Fruit fly (Drosophila melanogaster): ENCODE results near the gene Naglu.

Naglu gene

DNA sequence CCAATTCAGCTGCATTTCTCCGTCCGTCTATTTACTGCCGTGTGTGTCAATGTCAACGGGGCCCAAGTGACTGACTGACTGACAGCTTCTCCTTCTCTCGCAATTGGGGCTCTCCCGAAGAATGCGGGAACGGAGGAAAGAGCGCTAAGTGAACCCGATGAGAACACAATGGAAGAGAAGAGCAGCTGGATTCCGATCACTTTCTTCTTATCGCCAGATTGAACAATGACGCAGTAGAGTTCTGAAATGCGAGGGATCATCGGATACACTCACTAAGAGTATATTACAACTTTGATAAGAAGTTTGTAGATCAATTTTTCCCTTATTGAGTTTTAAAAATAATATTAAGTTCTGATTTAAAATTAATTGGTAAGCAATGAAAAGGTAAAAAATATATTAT is at the start of gene Naglu:
Gene Naglu, minus strand, starts transcription at position 339 of the 400 bp plus-strand sequence.
- TF ChIP-seq Hnf4 (GFP tag; optimal IDR thresholded peaks at IDR 0.05) = no peak
- TF ChIP-seq foxo (GFP tag; optimal IDR thresholded peaks at IDR 0.05) = no peak
- TF ChIP-seq Myc (optimal IDR thresholded peaks at IDR 0.05) = no peak
- no peak for TF ChIP-seq rgr (GFP tag; optimal IDR thresholded peaks at IDR 0.05)
- TF ChIP-seq jim (GFP tag; optimal IDR thresholded peaks at IDR 0.05) = no peak
- TF ChIP-seq GATAd (GFP tag; optimal IDR thresholded peaks at IDR 0.05) = no peak
- TF ChIP-seq dl (GFP tag; optimal IDR thresholded peaks at IDR 0.05; ENCODE audit: insufficient read depth in 1 of 2, partially characterized antibody in 2 of 2) = peak in 1 of 2 experiments; percentile 61
- TF ChIP-seq br (GFP tag; optimal IDR thresholded peaks at IDR 0.05) = no peak
- no peak for TF ChIP-seq tai (GFP tag; optimal IDR thresholded peaks at IDR 0.05)
- no peak for TF ChIP-seq Mio (GFP tag; optimal IDR thresholded peaks at IDR 0.05)
- peak; percentile 81 for TF ChIP-seq Dif (GFP tag; optimal IDR thresholded peaks at IDR 0.05; ENCODE audit: partially characterized antibody)
- TF ChIP-seq h (GFP tag; optimal IDR thresholded peaks at IDR 0.05) = no peak
- TF ChIP-seq pan (optimal IDR thresholded peaks at IDR 0.05) = no peak
- TF ChIP-seq CG9705 (GFP tag; optimal IDR thresholded peaks at IDR 0.05) = no peak
- no peak for TF ChIP-seq lola (GFP tag; optimal IDR thresholded peaks at IDR 0.05)
- peak; percentile 24 for TF ChIP-seq ey (GFP tag; optimal IDR thresholded peaks at IDR 0.05)
- no peak for TF ChIP-seq brk (GFP tag; optimal IDR thresholded peaks at IDR 0.05)
- no peak for TF ChIP-seq Abd-B (GFP tag; optimal IDR thresholded peaks at IDR 0.05)
- TF ChIP-seq woc (GFP tag; optimal IDR thresholded peaks at IDR 0.05) = no peak
- TF ChIP-seq Hr83 (GFP tag; optimal IDR thresholded peaks at IDR 0.05; ENCODE audit: poor library complexity, severe bottlenecking) = peak; percentile 64
- TF ChIP-seq Hr78 (GFP tag; optimal IDR thresholded peaks at IDR 0.05) = no peak
- TF ChIP-seq dmrt93B (GFP tag; optimal IDR thresholded peaks at IDR 0.05) = no peak
- TF ChIP-seq Sp1 (GFP tag; optimal IDR thresholded peaks at IDR 0.05) = peak; percentile 36
- no peak for TF ChIP-seq N (GFP tag; optimal IDR thresholded peaks at IDR 0.05)
- no peak for TF ChIP-seq Dfd (GFP tag; optimal IDR thresholded peaks at IDR 0.05)
- no peak for TF ChIP-seq usp (GFP tag; optimal IDR thresholded peaks at IDR 0.05)
- TF ChIP-seq CG32264 (GFP tag; optimal IDR thresholded peaks at IDR 0.05) = no peak
- TF ChIP-seq OdsH (GFP tag; optimal IDR thresholded peaks at IDR 0.05) = no peak
- no peak for TF ChIP-seq HLH106 (tag; optimal IDR thresholded peaks at IDR 0.05)
- no peak for TF ChIP-seq Jra (GFP tag; optimal IDR thresholded peaks at IDR 0.05)
- TF ChIP-seq CrebA (GFP tag; optimal IDR thresholded peaks at IDR 0.05; ENCODE audit: borderline replicate concordance) = no peak
- TF ChIP-seq fru (GFP tag; optimal IDR thresholded peaks at IDR 0.05) = peak; percentile 31
- TF ChIP-seq sage (GFP tag; optimal IDR thresholded peaks at IDR 0.05) = no peak
- TF ChIP-seq Vsx2 (GFP tag; optimal IDR thresholded peaks at IDR 0.05; ENCODE audit: partially characterized antibody) = peak; percentile 65
- no peak for TF ChIP-seq psq (GFP tag; optimal IDR thresholded peaks at IDR 0.05)
- no peak for TF ChIP-seq sv (GFP tag; optimal IDR thresholded peaks at IDR 0.05)
- no peak for TF ChIP-seq Rel (GFP tag; optimal IDR thresholded peaks at IDR 0.05)
- TF ChIP-seq Rel (tag; optimal IDR thresholded peaks at IDR 0.05) = no peak
- no peak for TF ChIP-seq dsf (GFP tag; optimal IDR thresholded peaks at IDR 0.05; ENCODE audit: borderline replicate concordance)

- TF ChIP-seq CrebA (GFP tag; optimal IDR thresholded peaks at IDR 0.05; ENCODE audit: borderline replicate concordance) = no peak
- TF ChIP-seq Hnf4 (GFP tag; optimal IDR thresholded peaks at IDR 0.05) = peak; percentile 4
- TF ChIP-seq Dif (GFP tag; optimal IDR thresholded peaks at IDR 0.05; ENCODE audit: partially characterized antibody) = peak; percentile 20
- no peak for TF ChIP-seq tai (GFP tag; optimal IDR thresholded peaks at IDR 0.05)
Observed at dm6 chr2L:8451497-8451896, 39.8 kb upstream of the Naglu start.

- no peak for TF ChIP-seq ey (GFP tag; optimal IDR thresholded peaks at IDR 0.05)
- no peak for TF ChIP-seq sage (GFP tag; optimal IDR thresholded peaks at IDR 0.05)
- no peak for TF ChIP-seq psq (GFP tag; optimal IDR thresholded peaks at IDR 0.05)
- no peak for TF ChIP-seq Hr83 (GFP tag; optimal IDR thresholded peaks at IDR 0.05; ENCODE audit: poor library complexity, severe bottlenecking)
- no peak for TF ChIP-seq pan (optimal IDR thresholded peaks at IDR 0.05)
- TF ChIP-seq CrebA (GFP tag; optimal IDR thresholded peaks at IDR 0.05; ENCODE audit: borderline replicate concordance) = no peak
- TF ChIP-seq lola (GFP tag; optimal IDR thresholded peaks at IDR 0.05) = no peak
- no peak for TF ChIP-seq foxo (GFP tag; optimal IDR thresholded peaks at IDR 0.05)
- TF ChIP-seq dl (GFP tag; optimal IDR thresholded peaks at IDR 0.05; ENCODE audit: insufficient read depth in 1 of 2, partially characterized antibody in 2 of 2) = no peak
- TF ChIP-seq brk (GFP tag; optimal IDR thresholded peaks at IDR 0.05) = no peak
- TF ChIP-seq fru (GFP tag; optimal IDR thresholded peaks at IDR 0.05) = no peak
- TF ChIP-seq Jra (GFP tag; optimal IDR thresholded peaks at IDR 0.05) = no peak
- no peak for TF ChIP-seq Abd-B (GFP tag; optimal IDR thresholded peaks at IDR 0.05)
- no peak for TF ChIP-seq Dif (GFP tag; optimal IDR thresholded peaks at IDR 0.05; ENCODE audit: partially characterized antibody)
- TF ChIP-seq sv (GFP tag; optimal IDR thresholded peaks at IDR 0.05) = no peak
- no peak for TF ChIP-seq usp (GFP tag; optimal IDR thresholded peaks at IDR 0.05)
- TF ChIP-seq OdsH (GFP tag; optimal IDR thresholded peaks at IDR 0.05) = no peak
Observed at dm6 chr2L:8449358-8449757, 37.7 kb upstream of the Naglu start, which contains the start of gene Aasdh. Aasdh (minus strand) TSS chr2L:8449576.
